Fruit fly (Drosophila melanogaster): Measurements from ENCODE around the gene CG13690.

DNA sequence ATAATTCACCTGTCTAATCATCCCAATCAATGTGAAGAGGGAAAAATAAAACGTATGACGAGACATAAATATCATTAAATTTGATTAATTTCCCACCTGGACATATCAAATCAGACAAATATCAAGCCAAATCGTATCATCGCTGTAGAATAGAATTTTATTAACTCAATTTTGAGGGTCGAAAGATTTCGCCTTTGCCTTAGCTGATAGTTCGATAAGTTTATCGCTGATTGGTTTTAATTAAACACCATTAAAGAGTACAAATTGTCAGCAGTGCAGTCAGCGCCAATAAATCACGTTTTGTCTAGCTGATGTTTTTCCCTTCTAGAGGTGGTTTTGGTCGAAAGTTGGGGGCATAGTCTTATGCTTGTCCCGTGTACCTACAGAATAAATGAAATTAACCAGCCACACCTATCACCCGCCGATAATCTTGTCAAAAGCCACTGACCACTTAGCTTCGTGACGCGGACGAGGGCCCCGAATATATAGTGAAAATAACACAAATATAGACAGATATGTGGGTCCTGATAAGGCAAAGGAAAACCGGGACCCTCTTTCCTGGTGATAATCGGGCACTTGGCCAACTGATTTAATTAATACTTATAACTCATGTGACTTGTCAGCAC, 40.5 kb downstream of the CG13690 start:
- TF ChIP-seq Hr38 (GFP tag; optimal IDR thresholded peaks at IDR 0.05) (no peak), svp (GFP tag) (no peak), vri (GFP tag; optimal IDR thresholded peaks at IDR 0.05) (no peak), Ets21C (GFP tag; optimal IDR thresholded peaks at IDR 0.05) (no peak), CG10669 (GFP tag; optimal IDR thresholded peaks at IDR 0.05) (no peak), spab (GFP tag; optimal IDR thresholded peaks at IDR 0.05) (no peak), CG15336 (GFP tag; IDR thresholded peaks at IDR 0.05) (no peak), CG34406 (GFP tag; optimal IDR thresholded peaks at IDR 0.05) (no peak), Smox (GFP tag; optimal IDR thresholded peaks at IDR 0.05) (no peak), Eip75B (GFP tag; optimal IDR thresholded peaks at IDR 0.05) (no peak)
